Worm (Caenorhabditis elegans) whole organism, midembryonic: ENCODE measurements around the gene ace-4.
A peak's percentile ranks its signal among the peaks of the same experiment; 100 is the strongest.

Experiments used
- T22C8.4 ChIP-seq: fragments of 200-800 bp; sonication (Bioruptor generic); IDR thresholded peaks from 2 replicates; pipeline ENCODE4 v1.3.6; 2022; ENCODE audit warnings: missing genetic modification characterization, missing compliant biosample characterization
- cog-1 ChIP-seq: sonication (generic microtip); optimal IDR thresholded peaks from 2 replicates; lab custom pipeline; 2016; ENCODE audit warnings: missing genetic modification characterization, missing compliant biosample characterization
- flt-1 ChIP-seq: fragments of 200-800 bp; sonication (Bioruptor generic); IDR thresholded peaks from 2 replicates; pipeline ENCODE4 v1.3.6; 2022; ENCODE audit warnings: missing genetic modification characterization, missing compliant biosample characterization
- klf-2 ChIP-seq: fragments of 200-800 bp; sonication (Bioruptor generic); conservative IDR thresholded peaks from 2 replicates; pipeline ENCODE4 v1.3.6; 2022; ENCODE audit warnings: missing genetic modification reagents, missing genetic modification characterization, missing compliant biosample characterization
- med-1 ChIP-seq: sonication (generic microtip); optimal IDR thresholded peaks from 2 replicates; lab custom pipeline; 2017; ENCODE audit warnings: missing genetic modification characterization, mild to moderate bottlenecking, missing compliant biosample characterization, antibody characterized with exemption, missing genetic modification reagents; ENCODE audit not compliant: insufficient read depth
- ref-1 ChIP-seq: fragments of 200-800 bp; sonication (Bioruptor generic); conservative IDR thresholded peaks from 2 replicates; pipeline ENCODE4 v1.3.6; 2022; ENCODE audit warnings: missing genetic modification reagents, missing genetic modification characterization, missing compliant biosample characterization
- tab-1 ChIP-seq: fragments of 200-800 bp; sonication (Bioruptor generic); IDR thresholded peaks from 2 replicates; pipeline ENCODE4 v1.3.6; 2022; ENCODE audit warnings: missing genetic modification characterization, missing compliant biosample characterization
- ztf-23 ChIP-seq: fragments of 200-800 bp; sonication (Bioruptor generic); IDR thresholded peaks from 2 replicates; pipeline ENCODE4 v1.3.6; 2022; ENCODE audit warnings: missing genetic modification reagents, missing genetic modification characterization, missing compliant biosample characterization
- ztf-29 ChIP-seq: fragments of 200-800 bp; sonication (Bioruptor generic); IDR thresholded peaks from 2 replicates; pipeline ENCODE4 v1.3.6; 2022; ENCODE audit warnings: missing genetic modification reagents, missing genetic modification characterization, missing compliant biosample characterization

ace-4 gene

DNA sequence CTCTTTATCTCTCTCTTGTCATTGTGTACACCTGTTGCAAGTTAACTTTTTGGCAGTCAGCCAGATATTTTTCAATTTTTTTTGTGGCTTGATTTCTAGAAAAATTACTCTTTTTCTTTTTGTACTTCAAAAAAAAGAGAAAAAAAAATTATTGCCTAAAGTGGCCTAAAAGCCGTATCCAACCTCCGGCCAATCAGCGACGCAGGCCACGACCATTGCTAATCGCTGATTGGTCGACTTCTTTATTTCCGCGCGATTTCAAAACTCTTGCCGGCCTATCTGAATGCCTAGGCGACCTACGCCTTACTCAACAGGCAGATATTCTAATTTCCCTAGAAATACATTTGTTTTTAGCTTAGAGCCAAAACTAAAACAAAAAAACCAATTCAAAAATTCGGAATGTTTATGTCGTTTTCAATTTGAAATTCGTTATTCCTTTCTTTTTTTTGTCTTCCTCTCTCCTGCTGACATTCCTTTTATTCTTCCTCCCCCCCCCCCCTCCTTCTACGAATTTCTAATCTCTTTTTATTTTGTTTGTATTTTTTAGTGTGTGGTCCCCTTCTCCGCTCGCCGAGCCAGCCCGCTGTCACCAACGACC is at the start of gene ace-4:
TSS of gene ace-4 (plus strand) at position 548 of the 598 bp plus-strand sequence.
- no peak for TF ChIP-seq tab-1 (GFP tag; lab: Robert Waterston, UW)
- TF ChIP-seq klf-2 (GFP tag; lab: Robert Waterston, UW): no peak
- TF ChIP-seq ztf-23 (GFP tag; lab: Robert Waterston, UW): no peak
- no peak for TF ChIP-seq ref-1

DNA sequence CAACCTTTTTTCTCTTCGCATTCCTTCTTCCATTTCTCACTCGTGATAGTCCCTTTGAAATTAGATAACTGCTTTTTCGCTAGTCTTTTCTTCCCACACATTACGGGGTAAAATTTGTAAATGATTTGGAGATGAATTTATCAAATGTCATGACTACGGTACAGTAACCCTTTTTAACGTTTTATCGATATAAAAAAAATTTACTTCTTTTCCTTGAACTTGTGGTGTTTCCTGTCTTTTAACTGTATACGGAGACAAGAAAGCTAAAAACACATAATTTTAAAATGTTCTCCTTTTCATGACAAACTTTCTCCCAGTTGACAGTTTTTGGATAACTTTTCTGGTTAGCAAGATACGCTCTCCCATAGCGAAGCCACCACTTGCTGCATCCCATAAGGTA is 47.8 kb upstream of the ace-4 start, which contains the start of gene W03H9.1:
TSS of gene W03H9.1 (minus strand) at position 101 of the 400 bp plus-strand sequence.
- TF ChIP-seq cog-1 (tag; lab: Kevin White, UChicago) (no peak), ztf-29 (no peak), T22C8.4 (GFP tag; lab: Robert Waterston, UW) (no peak), med-1 (no peak), klf-2 (GFP tag; lab: Robert Waterston, UW) (no peak), ref-1 (no peak), tab-1 (GFP tag; lab: Robert Waterston, UW) (no peak), ztf-23 (GFP tag; lab: Robert Waterston, UW) (no peak), flt-1 (no peak)

DNA sequence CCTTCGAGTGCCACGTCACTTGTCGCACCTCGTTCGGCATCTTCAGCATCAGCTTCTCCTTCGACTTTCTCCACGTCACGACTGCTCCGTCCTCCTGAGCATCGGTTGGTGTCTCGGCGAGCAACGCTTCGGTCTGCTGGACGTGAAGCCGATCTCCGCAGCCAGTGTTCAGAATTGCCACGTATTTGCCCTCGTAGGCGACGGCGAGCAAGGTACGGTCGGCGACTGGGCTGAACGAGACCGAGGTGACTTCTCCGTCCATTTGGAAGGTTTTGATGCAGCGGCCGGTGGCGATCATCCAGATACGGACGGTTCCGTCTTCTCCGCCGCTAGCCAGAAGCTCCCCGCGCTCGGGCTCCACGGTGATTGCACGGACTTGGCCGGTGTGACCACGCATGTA is 45.6 kb upstream of the ace-4 start:
- TF ChIP-seq T22C8.4 (GFP tag; lab: Robert Waterston, UW): no peak
- TF ChIP-seq klf-2 (GFP tag; lab: Robert Waterston, UW): no peak
- TF ChIP-seq flt-1: no peak
- no peak for TF ChIP-seq ztf-23 (GFP tag; lab: Robert Waterston, UW)
- no peak for TF ChIP-seq cog-1 (tag; lab: Kevin White, UChicago)
- TF ChIP-seq ref-1: no peak

DNA sequence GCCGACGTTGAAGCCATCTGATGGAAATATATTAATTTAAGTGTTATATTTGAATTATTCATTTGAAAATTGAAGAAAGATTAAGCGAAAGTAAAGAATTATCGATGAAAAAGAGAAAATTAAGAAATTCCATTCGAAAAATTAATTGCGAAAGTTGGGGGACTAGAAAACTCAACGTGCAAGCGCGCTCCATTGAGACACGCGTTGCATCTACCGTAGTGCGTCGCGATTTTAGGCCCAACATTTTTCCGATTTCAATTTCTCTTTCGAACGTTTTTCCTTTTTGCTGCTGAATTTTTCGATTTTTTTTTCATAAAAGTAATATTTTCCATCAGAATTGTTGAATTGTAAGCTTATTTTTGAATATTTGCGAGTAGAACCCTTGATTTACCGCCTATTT is 43.5 kb upstream of the ace-4 start, which contains the start of gene Y48B6A.1:
TSS of gene Y48B6A.1 (minus strand) at position 17 of the 400 bp plus-strand sequence.
- TF ChIP-seq cog-1 (tag; lab: Kevin White, UChicago) (peak; percentile 74), ztf-29 (peak; percentile 22; the same call in 1 of the 2 replicates), T22C8.4 (GFP tag; lab: Robert Waterston, UW) (0 out of 2 replicates have a peak, but pooled peaks have one; percentile 11), flt-1 (peak; percentile 88), tab-1 (GFP tag; lab: Robert Waterston, UW) (peak; percentile 28; the same call in 1 of the 2 replicates), ztf-23 (GFP tag; lab: Robert Waterston, UW) (peak; percentile 92), med-1 (no peak), ref-1 (no peak), klf-2 (GFP tag; lab: Robert Waterston, UW) (peak; percentile 79)

DNA sequence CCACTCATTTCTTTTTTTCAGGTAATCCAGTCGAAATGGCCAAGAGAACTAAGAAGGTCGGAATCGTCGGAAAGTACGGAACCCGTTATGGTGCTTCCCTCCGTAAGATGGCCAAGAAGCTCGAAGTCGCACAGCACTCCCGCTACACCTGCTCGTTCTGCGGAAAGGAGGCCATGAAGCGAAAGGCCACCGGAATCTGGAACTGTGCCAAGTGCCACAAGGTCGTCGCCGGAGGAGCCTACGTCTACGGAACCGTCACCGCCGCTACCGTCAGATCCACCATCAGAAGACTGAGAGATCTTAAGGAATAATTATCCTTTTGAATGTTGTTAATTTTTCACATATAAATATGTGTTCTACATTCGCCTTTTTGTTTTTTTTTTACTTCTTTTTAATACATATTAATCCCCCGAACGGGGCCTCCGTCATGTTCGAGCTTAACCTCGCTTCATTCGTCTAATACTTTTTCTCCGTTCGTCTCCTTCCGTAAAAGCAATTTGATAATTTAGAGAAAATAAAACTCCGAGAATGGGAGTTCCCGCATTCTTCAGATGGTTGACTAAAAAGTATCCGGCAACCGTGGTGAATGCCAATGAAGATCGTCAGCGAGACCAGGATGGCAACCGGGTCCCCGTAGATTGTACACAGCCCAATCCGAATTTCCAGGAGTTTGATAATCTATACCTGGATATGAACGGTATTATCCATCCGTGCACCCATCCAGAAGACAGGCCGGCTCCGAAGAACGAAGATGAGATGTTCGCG is 42.4 kb upstream of the ace-4 start, which contains the start of the genes rpl-43 and xrn-2:
TSS of gene rpl-43 (plus strand) at position 36 of the 765 bp plus-strand sequence.
TSS of gene xrn-2 (plus strand) at position 510 of the 765 bp plus-strand sequence.
- TF ChIP-seq med-1: no peak
- TF ChIP-seq ref-1: no peak
- no peak for TF ChIP-seq ztf-29
- no peak for TF ChIP-seq T22C8.4 (GFP tag; lab: Robert Waterston, UW)
- TF ChIP-seq flt-1: no peak
- no peak for TF ChIP-seq cog-1 (tag; lab: Kevin White, UChicago)
- TF ChIP-seq klf-2 (GFP tag; lab: Robert Waterston, UW): no peak

DNA sequence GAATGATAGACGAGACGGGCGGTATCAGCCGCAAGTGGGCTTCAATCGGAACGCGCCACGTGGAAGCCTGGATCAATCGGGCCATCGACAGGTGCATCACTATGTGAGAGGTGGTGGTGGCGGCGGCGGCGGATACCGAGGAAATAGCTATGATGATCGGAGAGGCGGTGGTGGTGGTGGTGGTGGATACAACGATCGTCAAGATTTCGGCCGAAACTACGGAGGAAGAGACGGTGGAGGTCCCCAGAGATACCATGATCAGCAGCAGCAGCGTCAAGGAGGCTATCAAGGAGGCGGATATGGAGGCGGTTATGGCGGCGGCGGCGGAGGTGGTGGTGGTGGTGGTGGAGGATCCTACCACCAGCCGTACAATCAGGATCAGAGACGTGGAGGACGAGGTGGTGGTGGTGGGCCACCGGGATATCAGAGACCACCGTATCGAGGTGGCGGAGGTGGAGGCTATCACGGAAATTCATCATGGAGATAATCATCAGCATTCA is 32.4 kb upstream of the ace-4 start:
- no peak for TF ChIP-seq klf-2 (GFP tag; lab: Robert Waterston, UW)
- no peak for TF ChIP-seq flt-1
- no peak for TF ChIP-seq ztf-29
- no peak for TF ChIP-seq cog-1 (tag; lab: Kevin White, UChicago)
- TF ChIP-seq ztf-23 (GFP tag; lab: Robert Waterston, UW): no peak
- no peak for TF ChIP-seq ref-1
- TF ChIP-seq T22C8.4 (GFP tag; lab: Robert Waterston, UW): no peak
- no peak for TF ChIP-seq med-1
- no peak for TF ChIP-seq tab-1 (GFP tag; lab: Robert Waterston, UW)

DNA sequence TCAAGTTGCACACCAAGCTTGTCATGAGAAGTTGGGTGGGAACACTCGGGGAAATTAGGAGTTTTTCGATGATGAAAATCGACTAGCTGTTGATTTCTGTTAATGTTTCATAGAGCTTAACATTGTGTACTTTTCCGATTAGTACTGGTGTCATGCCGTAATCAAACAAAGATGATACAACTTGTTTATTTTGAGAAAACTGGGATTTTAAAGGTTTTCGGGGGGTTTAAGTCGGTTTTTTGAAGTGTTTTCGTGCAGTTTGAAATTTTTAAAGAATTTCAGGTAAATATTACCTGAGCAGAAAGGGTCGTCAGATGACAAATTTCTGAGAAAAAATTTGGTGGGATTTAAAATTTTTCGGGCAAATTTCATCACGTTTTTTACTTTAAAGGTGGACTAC is 26.3 kb upstream of the ace-4 start, which contains the start of gene eat-2:
TSS of gene eat-2 (minus strand) at position 101 of the 400 bp plus-strand sequence.
- no peak for TF ChIP-seq klf-2 (GFP tag; lab: Robert Waterston, UW)
- no peak for TF ChIP-seq T22C8.4 (GFP tag; lab: Robert Waterston, UW)
- TF ChIP-seq tab-1 (GFP tag; lab: Robert Waterston, UW): no peak
- TF ChIP-seq ref-1: no peak
- TF ChIP-seq cog-1 (tag; lab: Kevin White, UChicago): no peak
- TF ChIP-seq med-1: no peak

DNA sequence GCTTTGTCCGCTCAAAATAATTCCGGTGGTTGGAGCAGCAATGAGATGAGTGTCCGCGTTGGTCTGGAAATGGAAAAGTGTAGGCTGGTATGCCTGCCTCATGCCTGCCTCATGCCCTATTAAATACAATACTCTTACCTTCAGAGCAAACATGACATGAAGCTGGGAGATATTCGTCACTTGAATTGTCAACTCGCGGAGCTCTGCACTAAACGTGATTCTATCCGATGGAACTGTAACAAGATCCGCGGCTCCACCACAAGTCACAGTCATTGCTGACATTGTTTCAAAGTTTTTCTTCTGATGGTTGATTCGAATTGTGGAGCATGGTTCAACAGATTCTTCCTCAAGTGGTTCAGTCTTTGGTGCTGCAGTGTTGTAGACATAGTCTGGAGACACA is 24.7 kb upstream of the ace-4 start:
- TF ChIP-seq T22C8.4 (GFP tag; lab: Robert Waterston, UW): no peak

DNA sequence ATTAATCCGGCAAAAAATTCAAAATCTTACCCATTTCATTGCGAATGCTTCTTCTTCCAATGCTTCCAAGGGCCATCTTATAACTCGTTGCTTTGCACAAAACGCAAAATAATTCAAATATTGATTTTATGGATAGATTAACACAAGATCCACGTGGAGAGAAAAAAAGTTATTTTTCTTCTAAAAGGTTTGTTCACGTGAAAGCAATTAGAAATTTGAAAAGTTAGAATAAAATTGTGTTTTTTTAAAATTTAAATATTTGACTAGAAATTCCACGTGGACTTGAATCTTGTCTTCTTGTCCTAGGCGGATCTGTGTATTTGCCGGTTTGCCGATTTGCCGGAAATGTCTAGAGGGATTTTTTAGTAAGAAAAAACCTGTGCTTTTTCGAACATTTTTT is 22.7 kb upstream of the ace-4 start, which contains the start of gene Y48B6A.5:
TSS of gene Y48B6A.5 (minus strand) at position 101 of the 400 bp plus-strand sequence.
- no peak for TF ChIP-seq T22C8.4 (GFP tag; lab: Robert Waterston, UW)
- no peak for TF ChIP-seq ref-1
- TF ChIP-seq cog-1 (tag; lab: Kevin White, UChicago): no peak

DNA sequence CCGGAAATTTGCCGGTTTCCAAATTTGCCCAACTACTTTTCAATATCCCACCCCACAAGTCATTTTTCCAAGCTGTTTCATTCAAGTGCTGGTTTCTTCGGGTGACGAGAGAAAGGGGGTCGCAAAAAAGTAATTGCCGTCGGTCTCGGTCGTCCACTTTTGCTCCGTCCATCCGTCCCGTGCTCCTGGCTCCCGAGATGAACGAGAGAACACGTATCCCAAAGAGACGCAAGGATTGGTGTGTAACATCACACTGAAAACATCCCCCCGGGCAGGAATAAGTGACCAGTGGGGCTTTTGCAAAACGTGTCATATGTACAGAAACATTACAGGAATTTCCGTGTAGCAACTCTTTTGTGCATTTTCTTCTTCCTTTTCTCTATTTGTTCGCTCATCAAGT is 21.2 kb upstream of the ace-4 start:
- TF ChIP-seq ztf-23 (GFP tag; lab: Robert Waterston, UW) (no peak), cog-1 (tag; lab: Kevin White, UChicago) (no peak), flt-1 (no peak), tab-1 (GFP tag; lab: Robert Waterston, UW) (0 out of 2 replicates have a peak, but pooled peaks have one; percentile 54), med-1 (no peak), klf-2 (GFP tag; lab: Robert Waterston, UW) (no peak)
